Worm (Caenorhabditis elegans) whole organism, L2 larva: ENCODE results near the gene K06A4.2.
A peak's percentile ranks its signal among the peaks of the same experiment; 100 is the strongest.

Experiments used
- C34F6.9 ChIP-seq: fragments of 150-350 bp; optimal IDR thresholded peaks from 2 replicates; lab custom pipeline; 2014; ENCODE audit warnings: missing biosample characterization, missing genetic modification characterization
- R02D3.7 ChIP-seq: fragments of 150-350 bp; optimal IDR thresholded peaks from 2 replicates; lab custom pipeline; 2014; ENCODE audit warnings: missing biosample characterization, missing genetic modification characterization
- Y55F3AM.14 ChIP-seq: fragments of 200-800 bp; sonication (Bioruptor generic); optimal IDR thresholded peaks from 2 replicates; lab custom pipeline; 2018; ENCODE audit warnings: mild to moderate bottlenecking, missing genetic modification characterization, missing compliant biosample characterization
- ZK546.5 ChIP-seq: sonication (generic microtip); optimal IDR thresholded peaks from 2 replicates; lab custom pipeline; 2017; ENCODE audit warnings: missing biosample characterization, missing genetic modification characterization
- alr-1 ChIP-seq: fragments of 150-350 bp; optimal IDR thresholded peaks from 2 replicates; lab custom pipeline; 2014; ENCODE audit warnings: missing biosample characterization, missing genetic modification characterization
- aly-2 ChIP-seq: fragments of 150-350 bp; optimal IDR thresholded peaks from 2 replicates; lab custom pipeline; 2014; ENCODE audit warnings: missing biosample characterization, missing genetic modification characterization
- ama-1 ChIP-seq: fragments of 150-350 bp; optimal IDR thresholded peaks from 2 replicates; lab custom pipeline; 2018; ENCODE audit warnings: inconsistent platforms
- blmp-1 ChIP-seq: sonication (generic microtip); optimal IDR thresholded peaks from 2 replicates; lab custom pipeline; 2017; ENCODE audit warnings: missing genetic modification characterization, mild to moderate bottlenecking, missing compliant biosample characterization, antibody characterized with exemption, moderate library complexity; ENCODE audit not compliant: insufficient read depth
- ceh-16 ChIP-seq: fragments of 150-350 bp; optimal IDR thresholded peaks from 2 replicates; lab custom pipeline; 2014; ENCODE audit warnings: missing biosample characterization, missing genetic modification characterization
- ceh-82 ChIP-seq: fragments of 150-350 bp; optimal IDR thresholded peaks from 2 replicates; lab custom pipeline; 2014; ENCODE audit warnings: missing biosample characterization, missing genetic modification characterization
- crh-2 ChIP-seq: sonication (generic microtip); optimal IDR thresholded peaks from 2 replicates; lab custom pipeline; 2017; ENCODE audit warnings: missing biosample characterization, missing genetic modification characterization
- dmd-4 ChIP-seq: sonication (generic microtip); optimal IDR thresholded peaks from 2 replicates; lab custom pipeline; 2017; ENCODE audit warnings: missing biosample characterization, missing genetic modification characterization
- egl-27 ChIP-seq: sonication (generic microtip); optimal IDR thresholded peaks from 3 replicates; lab custom pipeline; 2017; ENCODE audit warnings: missing biosample characterization, missing genetic modification reagents, missing genetic modification characterization
- elt-1 ChIP-seq: fragments of 150-350 bp; optimal IDR thresholded peaks from 2 replicates; lab custom pipeline; 2014; ENCODE audit warnings: missing biosample characterization, missing genetic modification characterization
- elt-3 ChIP-seq: sonication (generic microtip); optimal IDR thresholded peaks from 2 replicates; lab custom pipeline; 2017; ENCODE audit warnings: missing biosample characterization, missing genetic modification characterization
- fos-1 ChIP-seq: fragments of 150-350 bp; optimal IDR thresholded peaks from 2 replicates; lab custom pipeline; 2014; ENCODE audit warnings: missing biosample characterization, missing genetic modification characterization
- lin-11 ChIP-seq: fragments of 150-350 bp; sonication (generic microtip); optimal IDR thresholded peaks from 2 replicates; lab custom pipeline; 2014; ENCODE audit warnings: missing biosample characterization, missing genetic modification characterization, inconsistent platforms, mixed read lengths
- lin-13 ChIP-seq: fragments of 150-350 bp; optimal IDR thresholded peaks from 2 replicates; lab custom pipeline; 2014; ENCODE audit warnings: missing biosample characterization, missing genetic modification reagents, missing genetic modification characterization
- lin-39 ChIP-seq: fragments of 150-350 bp; optimal IDR thresholded peaks from 2 replicates; lab custom pipeline; 2014; ENCODE audit warnings: missing biosample characterization, missing genetic modification reagents, missing genetic modification characterization
- lsy-2 ChIP-seq, 2 experiments: fragments of 150-350 bp in 1 of 2; sonication (generic microtip) in 1 of 2; optimal IDR thresholded peaks; 2 replicates each; lab custom pipeline; 2014 to 2017; ENCODE audit warnings: missing biosample characterization in 2 of 2, missing genetic modification characterization in 2 of 2
- mbf-1 ChIP-seq: sonication (generic microtip); optimal IDR thresholded peaks from 2 replicates; lab custom pipeline; 2017; ENCODE audit warnings: missing biosample characterization, missing genetic modification characterization
- mdl-1 ChIP-seq, 2 experiments: fragments of 150-350 bp in 1 of 2; sonication (generic microtip) in 1 of 2; optimal IDR thresholded peaks; 2 replicates each; lab custom pipeline; 2017; ENCODE audit warnings: missing biosample characterization in 2 of 2, missing genetic modification characterization in 2 of 2
- nhr-10 ChIP-seq: sonication (generic microtip); optimal IDR thresholded peaks from 2 replicates; lab custom pipeline; 2017; ENCODE audit warnings: missing biosample characterization, missing genetic modification characterization
- nhr-11 ChIP-seq: fragments of 150-350 bp; optimal IDR thresholded peaks from 2 replicates; lab custom pipeline; 2014; ENCODE audit warnings: missing biosample characterization, missing genetic modification characterization
- nhr-12 ChIP-seq: fragments of 150-350 bp; optimal IDR thresholded peaks from 2 replicates; lab custom pipeline; 2014; ENCODE audit warnings: missing biosample characterization, missing genetic modification characterization
- nhr-129 ChIP-seq: fragments of 150-350 bp; optimal IDR thresholded peaks from 2 replicates; lab custom pipeline; 2014; ENCODE audit warnings: missing biosample characterization, missing genetic modification characterization
- nhr-21 ChIP-seq: fragments of 150-350 bp; optimal IDR thresholded peaks from 2 replicates; lab custom pipeline; 2014; ENCODE audit warnings: missing biosample characterization, missing genetic modification characterization
- nhr-23 ChIP-seq: fragments of 150-350 bp; optimal IDR thresholded peaks from 2 replicates; lab custom pipeline; 2014; ENCODE audit warnings: missing biosample characterization, missing genetic modification reagents, missing genetic modification characterization
- nhr-237 ChIP-seq: fragments of 150-350 bp; optimal IDR thresholded peaks from 2 replicates; lab custom pipeline; 2014; ENCODE audit warnings: missing biosample characterization, missing genetic modification characterization
- nhr-25 ChIP-seq: fragments of 150-350 bp; sonication (generic microtip); optimal IDR thresholded peaks from 3 replicates; lab custom pipeline; 2014; ENCODE audit warnings: missing biosample characterization, missing genetic modification characterization
- nhr-6 ChIP-seq: fragments of 150-350 bp; optimal IDR thresholded peaks from 2 replicates; lab custom pipeline; 2014; ENCODE audit warnings: missing biosample characterization, missing genetic modification characterization
- nhr-77 ChIP-seq: fragments of 150-350 bp; optimal IDR thresholded peaks from 2 replicates; lab custom pipeline; 2014; ENCODE audit warnings: missing biosample characterization, missing genetic modification characterization
- peb-1 ChIP-seq: fragments of 150-350 bp; optimal IDR thresholded peaks from 2 replicates; lab custom pipeline; 2014; ENCODE audit warnings: missing biosample characterization, missing genetic modification characterization
- skn-1 ChIP-seq: sonication (generic microtip); optimal IDR thresholded peaks from 2 replicates; lab custom pipeline; 2017; ENCODE audit warnings: missing biosample characterization, missing genetic modification characterization
- sma-3 ChIP-seq: sonication (generic microtip); optimal IDR thresholded peaks from 2 replicates; lab custom pipeline; 2016; ENCODE audit warnings: missing genetic modification reagents, missing genetic modification characterization, missing compliant biosample characterization
- snpc-4 ChIP-seq: fragments of 150-350 bp; optimal IDR thresholded peaks from 2 replicates; lab custom pipeline; 2014; ENCODE audit warnings: missing biosample characterization, missing genetic modification characterization
- unc-39 ChIP-seq: fragments of 150-350 bp; optimal IDR thresholded peaks from 2 replicates; lab custom pipeline; 2014; ENCODE audit warnings: missing biosample characterization, missing genetic modification characterization
- unc-55 ChIP-seq: fragments of 150-350 bp; sonication (generic microtip); optimal IDR thresholded peaks from 3 replicates; lab custom pipeline; 2014; ENCODE audit warnings: missing biosample characterization, missing genetic modification reagents, missing genetic modification characterization
- unc-62 ChIP-seq: fragments of 150-350 bp; optimal IDR thresholded peaks from 2 replicates; lab custom pipeline; 2014; ENCODE audit warnings: missing biosample characterization, missing genetic modification reagents, missing genetic modification characterization
- zag-1 ChIP-seq: fragments of 150-350 bp; optimal IDR thresholded peaks from 2 replicates; lab custom pipeline; 2014; ENCODE audit warnings: missing biosample characterization, missing genetic modification characterization
- ztf-1 ChIP-seq: fragments of 200-800 bp; sonication (Bioruptor generic); conservative IDR thresholded peaks from 2 replicates; pipeline ENCODE4 v1.3.6; 2022; ENCODE audit warnings: missing genetic modification characterization, missing compliant biosample characterization
- ztf-11 ChIP-seq: sonication (generic microtip); optimal IDR thresholded peaks from 2 replicates; lab custom pipeline; 2017; ENCODE audit warnings: missing biosample characterization, missing genetic modification characterization
- ztf-4 ChIP-seq: fragments of 150-350 bp; optimal IDR thresholded peaks from 2 replicates; lab custom pipeline; 2014; ENCODE audit warnings: missing biosample characterization, missing genetic modification characterization

Gene K06A4.2

ce11 chrV:9496742-9497141 lies 12.7 kb downstream of the K06A4.2 start, which contains the start of gene gsnl-1:
gsnl-1 (plus strand) TSS chrV:9497042.
- TF ChIP-seq mbf-1 (tag; lab: Kevin White, UChicago) (no peak), crh-2 (no peak), nhr-21 (tag; lab: Kevin White, UChicago) (no peak), unc-62 (GFP tag; lab: Kevin White, UChicago) (no peak), zag-1 (tag; lab: Kevin White, UChicago) (no peak), nhr-129 (tag; lab: Kevin White, UChicago) (no peak), lin-39 (no peak), unc-55 (GFP tag; lab: Kevin White, UChicago) (no peak), elt-1 (tag; lab: Kevin White, UChicago) (no peak)

- no peak for TF ChIP-seq elt-3
- TF ChIP-seq blmp-1 (tag; lab: Kevin White, UChicago) = peak; percentile 42
Observed at ce11 chrV:9499295-9499694, 15.3 kb downstream of the K06A4.2 start.

- TF ChIP-seq mdl-1 (tag; optimal IDR thresholded peaks at IDR 0.05; lab: Kevin White, UChicago) (no peak), ztf-1 (GFP tag; lab: Robert Waterston, UW) (no peak), peb-1 (tag; lab: Kevin White, UChicago) (no peak), elt-1 (tag; lab: Kevin White, UChicago) (no peak), crh-2 (no peak), lin-13 (GFP tag; lab: Kevin White, UChicago) (no peak), R02D3.7 (tag; lab: Kevin White, UChicago) (no peak), ztf-4 (tag; lab: Kevin White, UChicago) (no peak), unc-62 (GFP tag; lab: Kevin White, UChicago) (no peak), zag-1 (tag; lab: Kevin White, UChicago) (no peak)
Observed at ce11 chrV:9500826-9501451, 16.9 kb downstream of the K06A4.2 start, which contains the start of gene swt-5. swt-5 (plus strand) TSS chrV:9501401.

DNA sequence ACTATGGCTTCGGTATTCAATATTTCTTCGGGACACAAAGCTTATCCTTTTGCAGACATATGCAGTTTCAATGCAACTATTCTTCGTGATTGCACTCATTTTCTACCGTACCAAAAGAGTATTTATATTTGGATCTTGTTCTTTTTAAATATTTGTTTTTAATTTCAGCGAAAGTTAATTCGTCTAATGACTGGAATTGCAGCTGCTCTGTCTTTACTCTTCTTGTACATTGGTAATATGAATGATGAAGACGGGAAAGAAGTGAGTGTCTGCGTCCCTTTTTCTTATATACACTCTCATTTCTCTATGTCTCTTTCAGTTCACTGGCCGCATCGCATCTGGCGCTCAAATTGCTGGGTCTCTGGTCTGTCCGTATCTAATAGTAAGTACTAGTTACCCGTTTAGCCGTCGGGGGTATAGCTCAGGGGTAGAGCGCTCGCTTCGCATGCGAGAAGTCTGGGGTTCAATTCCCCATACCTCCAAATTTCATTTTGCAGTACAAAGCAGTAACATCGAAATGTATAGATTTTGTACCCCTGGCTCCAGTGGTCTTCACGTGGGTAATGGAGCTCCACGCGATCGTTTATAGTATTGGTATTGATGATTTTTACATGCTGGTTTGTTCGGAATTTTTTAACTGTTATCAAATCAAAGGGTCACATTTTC lies 19.3 kb downstream of the K06A4.2 start:
- TF ChIP-seq nhr-237 (no peak), ztf-1 (GFP tag; lab: Robert Waterston, UW) (no peak), nhr-23 (no peak), nhr-10 (tag; lab: Kevin White, UChicago) (peak; percentile 4), lin-39 (no peak), ceh-16 (tag; lab: Kevin White, UChicago) (peak; percentile 48), skn-1 (tag; lab: Kevin White, UChicago) (no peak), lin-13 (GFP tag; lab: Kevin White, UChicago) (peak; percentile 54), snpc-4 (tag; lab: Kevin White, UChicago) (peak; percentile 95), ztf-4 (tag; lab: Kevin White, UChicago) (peak; percentile 45), egl-27 (tag; lab: Kevin White, UChicago) (peak; percentile 67), dmd-4 (tag; lab: Kevin White, UChicago) (no peak), nhr-6 (tag; lab: Kevin White, UChicago) (no peak), peb-1 (tag; lab: Kevin White, UChicago) (no peak), R02D3.7 (tag; lab: Kevin White, UChicago) (no peak), ama-1 (no peak), C34F6.9 (tag; lab: Kevin White, UChicago) (peak; percentile 53), nhr-12 (tag; lab: Kevin White, UChicago) (no peak), mbf-1 (tag; lab: Kevin White, UChicago) (no peak), unc-55 (GFP tag; lab: Kevin White, UChicago) (no peak), ZK546.5 (no peak), fos-1 (tag; lab: Kevin White, UChicago) (peak; percentile 44), crh-2 (peak; percentile 38), nhr-11 (tag; lab: Kevin White, UChicago) (no peak), nhr-25 (tag; lab: Kevin White, UChicago) (peak; percentile 54), elt-1 (tag; lab: Kevin White, UChicago) (no peak), unc-62 (GFP tag; lab: Kevin White, UChicago) (no peak), unc-39 (no peak), aly-2 (tag; lab: Kevin White, UChicago) (no peak), Y55F3AM.14 (GFP tag; lab: Kevin White, UChicago) (peak; percentile 60), nhr-21 (tag; lab: Kevin White, UChicago) (peak; percentile 71), lin-11 (tag; lab: Kevin White, UChicago) (peak; percentile 51), elt-3 (no peak), nhr-129 (tag; lab: Kevin White, UChicago) (peak; percentile 76), mdl-1 (tag; optimal IDR thresholded peaks at IDR 0.05; lab: Kevin White, UChicago) (no peak), ztf-11 (no peak), lsy-2 (tag; optimal IDR thresholded peaks at IDR 0.05; lab: Kevin White, UChicago) (peak; percentile 54 to 56), alr-1 (tag; lab: Kevin White, UChicago) (no peak), sma-3 (peak; percentile 75), nhr-77 (tag; lab: Kevin White, UChicago) (no peak), zag-1 (tag; lab: Kevin White, UChicago) (no peak), ceh-82 (tag; lab: Kevin White, UChicago) (no peak)
